Fruit fly (Drosophila melanogaster): ENCODE data around the gene CarT.

DNA sequence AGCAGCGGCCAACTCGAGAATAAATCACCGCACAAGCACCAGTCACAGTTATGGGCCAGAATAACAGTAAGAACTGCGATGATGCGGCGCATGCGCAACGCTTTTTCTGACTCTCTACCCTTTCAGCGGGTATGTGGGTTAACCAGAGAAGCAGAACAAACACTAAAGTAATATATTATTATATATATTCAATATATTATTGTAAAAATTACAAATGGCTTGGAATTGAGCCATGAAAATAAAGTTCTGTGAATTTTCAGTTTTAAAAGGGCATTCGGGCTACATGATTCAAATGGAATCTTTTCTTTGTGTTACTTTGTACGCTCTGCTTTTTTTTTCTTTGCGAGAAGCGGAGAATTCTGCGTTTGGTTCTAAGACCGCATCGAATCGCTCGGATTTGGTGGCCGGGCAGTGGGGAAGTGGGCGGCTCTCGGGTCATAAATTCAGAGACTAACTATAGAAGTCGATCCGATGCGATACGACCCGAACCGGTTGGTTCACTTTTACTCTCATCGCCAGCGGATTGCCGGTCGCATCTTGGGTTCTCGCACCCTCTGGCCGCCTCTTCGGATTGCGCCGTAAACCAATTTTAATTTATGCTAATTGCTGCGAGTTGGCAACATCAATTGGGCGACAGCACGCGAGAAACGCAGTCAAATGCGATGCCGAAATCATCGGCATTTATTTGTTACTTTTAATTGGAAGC is 29.4 kb downstream of the CarT start:
- TF ChIP-seq psq (optimal IDR thresholded peaks at IDR 0.05), result no peak
- no peak for TF ChIP-seq EcR (GFP tag; optimal IDR thresholded peaks at IDR 0.05)
- no peak for TF ChIP-seq usp (GFP tag; optimal IDR thresholded peaks at IDR 0.05)
- no peak for TF ChIP-seq Dll (optimal IDR thresholded peaks at IDR 0.05)
- TF ChIP-seq pan (optimal IDR thresholded peaks at IDR 0.05), result no peak
- no peak for TF ChIP-seq CG8478 (optimal IDR thresholded peaks at IDR 0.05)
